Fruit fly (Drosophila melanogaster) whole organism, embryonic: ENCODE results near the gene CG17230.

ENCODE experiments used
- Abd-B ChIP-seq: fragments of 200-800 bp; sonication (Bioruptor generic); optimal IDR thresholded peaks from 2 replicates; lab custom pipeline; 2018; ENCODE audit warnings: missing biosample characterization, mild to moderate bottlenecking, missing genetic modification characterization, moderate library complexity
- Antp ChIP-seq: fragments of 200-800 bp; sonication (Bioruptor generic); optimal IDR thresholded peaks from 3 replicates; lab custom pipeline; 2016; ENCODE audit warnings: missing biosample characterization, missing genetic modification characterization
- Atf6 ChIP-seq: fragments of 200-800 bp; sonication (Bioruptor generic); IDR thresholded peaks from 2 replicates; pipeline ENCODE4 v1.3.6; 2022; ENCODE audit warnings: missing biosample characterization, missing genetic modification characterization
- CG10462 ChIP-seq: fragments of 200-800 bp; sonication (Bioruptor generic); optimal IDR thresholded peaks from 2 replicates; lab custom pipeline; 2016; ENCODE audit warnings: missing biosample characterization, missing genetic modification characterization
- CG11085 ChIP-seq: fragments of 200-800 bp; sonication (Bioruptor generic); IDR thresholded peaks from 2 replicates; pipeline ENCODE4 v1.3.6; 2022; ENCODE audit warnings: missing biosample characterization, missing genetic modification characterization
- CG12219 ChIP-seq: fragments of 200-800 bp; sonication (Bioruptor generic); optimal IDR thresholded peaks from 3 replicates; lab custom pipeline; 2018; ENCODE audit warnings: missing biosample characterization, mild to moderate bottlenecking, missing genetic modification characterization
- CG12391 ChIP-seq: fragments of 200-800 bp; sonication (Bioruptor generic); optimal IDR thresholded peaks from 3 replicates; lab custom pipeline; 2018; ENCODE audit warnings: missing biosample characterization, mild to moderate bottlenecking, missing genetic modification characterization, moderate library complexity
- CG1603 ChIP-seq: fragments of 200-800 bp; sonication (Bioruptor generic); optimal IDR thresholded peaks from 2 replicates; lab custom pipeline; 2019; ENCODE audit warnings: missing biosample characterization, mild to moderate bottlenecking, missing genetic modification characterization, moderate library complexity
- CG17829 ChIP-seq: fragments of 200-800 bp; optimal IDR thresholded peaks from 2 replicates; lab custom pipeline; 2019; ENCODE audit warnings: missing biosample characterization, mild to moderate bottlenecking, missing genetic modification characterization, moderate library complexity
- CG2678 ChIP-seq: fragments of 200-800 bp; sonication (Bioruptor generic); optimal IDR thresholded peaks from 3 replicates; lab custom pipeline; 2019; ENCODE audit warnings: missing biosample characterization, mild to moderate bottlenecking, missing genetic modification characterization, moderate library complexity
- CG32772 ChIP-seq: fragments of 200-800 bp; sonication (Bioruptor generic); IDR thresholded peaks from 2 replicates; pipeline ENCODE4 v1.3.6; 2022; ENCODE audit warnings: missing biosample characterization, missing genetic modification characterization
- CG34422 ChIP-seq: fragments of 200-800 bp; sonication (Bioruptor generic); IDR thresholded peaks from 3 replicates; pipeline ENCODE4 v1.3.6; 2022; ENCODE audit warnings: missing biosample characterization, missing genetic modification characterization
- CG43689 ChIP-seq: fragments of 200-800 bp; sonication (Bioruptor generic); IDR thresholded peaks from 2 replicates; pipeline ENCODE4 v1.3.6; 2022; ENCODE audit warnings: missing biosample characterization, missing genetic modification characterization
- CG4404 ChIP-seq: fragments of 200-800 bp; sonication (Bioruptor generic); IDR thresholded peaks from 2 replicates; pipeline ENCODE4 v1.3.6; 2022; ENCODE audit warnings: missing biosample characterization, missing genetic modification characterization
- CG4424 ChIP-seq: fragments of 200-800 bp; sonication (Bioruptor generic); optimal IDR thresholded peaks from 3 replicates; lab custom pipeline; 2016; ENCODE audit warnings: missing biosample characterization, missing genetic modification characterization
- CG4730 ChIP-seq: fragments of 200-800 bp; sonication (Bioruptor generic); IDR thresholded peaks from 2 replicates; pipeline ENCODE4 v1.3.6; 2022; ENCODE audit warnings: missing biosample characterization, missing genetic modification characterization
- CG6683 ChIP-seq: fragments of 200-800 bp; sonication (Bioruptor generic); optimal IDR thresholded peaks from 2 replicates; lab custom pipeline; 2017; ENCODE audit warnings: missing biosample characterization, mild to moderate bottlenecking, missing genetic modification characterization, missing genetic modification reagents
- CG6813 ChIP-seq: fragments of 200-800 bp; sonication (Bioruptor generic); optimal IDR thresholded peaks from 2 replicates; lab custom pipeline; 2017; ENCODE audit warnings: missing biosample characterization, missing genetic modification characterization, mild to moderate bottlenecking, moderate library complexity, missing genetic modification reagents
- CG6854 ChIP-seq: fragments of 200-800 bp; sonication (Bioruptor generic); optimal IDR thresholded peaks from 3 replicates; lab custom pipeline; 2017; ENCODE audit warnings: missing biosample characterization, mild to moderate bottlenecking, missing genetic modification characterization
- CG8290 ChIP-seq, 3 experiments: fragments of 200-800 bp; sonication (Bioruptor generic); optimal IDR thresholded peaks; 2 replicates each; lab custom pipeline; 2016 to 2019; ENCODE audit warnings: missing biosample characterization in 3 of 3, missing genetic modification characterization in 3 of 3, mild to moderate bottlenecking in 2 of 3, moderate library complexity in 1 of 3
- CG9215 ChIP-seq: fragments of 200-800 bp; sonication (Bioruptor generic); IDR thresholded peaks from 2 replicates; pipeline ENCODE4 v1.3.6; 2022; ENCODE audit warnings: missing biosample characterization, missing genetic modification characterization
- Ets65A ChIP-seq: fragments of 200-800 bp; sonication (Bioruptor generic); peaks from one replicate; lab custom pipeline; 2016; ENCODE audit warnings: missing biosample characterization, missing genetic modification characterization
- Gsc ChIP-seq: fragments of 200-800 bp; sonication (Bioruptor generic); IDR thresholded peaks from 2 replicates; pipeline ENCODE4 v1.3.6; 2022; ENCODE audit warnings: missing biosample characterization, missing genetic modification characterization
- HmgZ ChIP-seq: fragments of 200-800 bp; sonication (Bioruptor generic); optimal IDR thresholded peaks from 2 replicates; lab custom pipeline; 2018; ENCODE audit warnings: missing biosample characterization, mild to moderate bottlenecking, missing genetic modification characterization
- Hr78 ChIP-seq, 2 experiments: fragments of 200-800 bp in 1 of 2; fragments of >200 bp in 1 of 2; sonication (Bioruptor generic) in 1 of 2; optimal IDR thresholded peaks; 2 replicates each; lab custom pipeline; 2017 to 2019; ENCODE audit warnings: missing biosample characterization in 2 of 2, missing genetic modification characterization in 2 of 2, mild to moderate bottlenecking in 1 of 2, moderate library complexity in 1 of 2
- Mes4 ChIP-seq: fragments of 200-800 bp; sonication (Bioruptor generic); optimal IDR thresholded peaks from 2 replicates; lab custom pipeline; 2016; ENCODE audit warnings: missing biosample characterization, missing genetic modification characterization
- NfI ChIP-seq: fragments of 200-800 bp; sonication (Bioruptor generic); optimal IDR thresholded peaks from 3 replicates; lab custom pipeline; 2018; ENCODE audit warnings: missing biosample characterization, mild to moderate bottlenecking, missing genetic modification characterization, moderate library complexity
- Pdp1 ChIP-seq, 2 experiments: fragments of 200-800 bp; sonication (Bioruptor generic); optimal IDR thresholded peaks; 3 replicates each; lab custom pipeline; 2016; ENCODE audit warnings: missing biosample characterization in 2 of 2, missing genetic modification characterization in 2 of 2, mild to moderate bottlenecking in 1 of 2, moderate library complexity in 1 of 2
- Poxn ChIP-seq: fragments of 200-800 bp; sonication (Bioruptor generic); IDR thresholded peaks from 2 replicates; pipeline ENCODE4 v1.3.6; 2022; ENCODE audit warnings: missing biosample characterization, missing genetic modification characterization
- Sry-δ ChIP-seq: fragments of 200-800 bp; sonication (Bioruptor generic); optimal IDR thresholded peaks from 2 replicates; lab custom pipeline; 2016; ENCODE audit warnings: missing biosample characterization, missing genetic modification characterization
- Tbp ChIP-seq: fragments of >200 bp; optimal IDR thresholded peaks from 2 replicates; lab custom pipeline; 2018; ENCODE audit warnings: missing biosample characterization, missing genetic modification characterization
- ash1 ChIP-seq: fragments of 200-800 bp; sonication (Bioruptor generic); optimal IDR thresholded peaks from 2 replicates; lab custom pipeline; 2018; ENCODE audit warnings: missing biosample characterization, mild to moderate bottlenecking, missing genetic modification characterization
- bab2 ChIP-seq: fragments of 200-800 bp; sonication (Bioruptor generic); optimal IDR thresholded peaks from 2 replicates; lab custom pipeline; 2016; ENCODE audit warnings: missing biosample characterization, missing genetic modification characterization
- cad ChIP-seq: fragments of >200 bp; optimal IDR thresholded peaks from 2 replicates; lab custom pipeline; 2017; ENCODE audit warnings: missing biosample characterization, missing genetic modification characterization
- ci ChIP-seq: fragments of 200-800 bp; sonication (Bioruptor generic); IDR thresholded peaks from 3 replicates; pipeline ENCODE4 v1.3.6; 2022; ENCODE audit warnings: missing biosample characterization, missing genetic modification characterization
- fd96Cb ChIP-seq: fragments of 200-800 bp; sonication (Bioruptor generic); optimal IDR thresholded peaks from 2 replicates; lab custom pipeline; 2018; ENCODE audit warnings: missing biosample characterization, mild to moderate bottlenecking, missing genetic modification characterization, moderate library complexity
- luna ChIP-seq: fragments of 200-800 bp; sonication (Bioruptor generic); optimal IDR thresholded peaks from 2 replicates; lab custom pipeline; 2016; ENCODE audit warnings: missing biosample characterization, missing genetic modification characterization
- nerfin-2 ChIP-seq: fragments of 200-800 bp; sonication (Bioruptor generic); IDR thresholded peaks from 2 replicates; pipeline ENCODE4 v1.3.6; 2022; ENCODE audit warnings: missing biosample characterization, missing genetic modification characterization; ENCODE audit not compliant: partially characterized antibody
- repo ChIP-seq: fragments of 200-800 bp; sonication (Bioruptor generic); optimal IDR thresholded peaks from 2 replicates; lab custom pipeline; 2016; ENCODE audit warnings: missing biosample characterization, missing genetic modification characterization
- rib ChIP-seq: fragments of 200-800 bp; sonication (Bioruptor generic); IDR thresholded peaks from 2 replicates; pipeline ENCODE4 v1.3.6; 2022; ENCODE audit warnings: missing biosample characterization, missing genetic modification characterization
- sc ChIP-seq, 3 experiments: fragments of >200 bp in 2 of 3; fragments of 200-800 bp in 1 of 3; sonication (Bioruptor generic) in 1 of 3; optimal IDR thresholded peaks; 2 replicates in 2 of 3; 3 replicates in 1 of 3; lab custom pipeline; 2017; ENCODE audit warnings: mild to moderate bottlenecking in 1 of 3, missing biosample characterization in 1 of 3, missing genetic modification characterization in 1 of 3, missing genetic modification reagents in 1 of 3
- seq ChIP-seq: fragments of 200-800 bp; sonication (Bioruptor generic); IDR thresholded peaks from 2 replicates; pipeline ENCODE4 v1.3.6; 2022; ENCODE audit warnings: missing biosample characterization, missing genetic modification characterization
- shn ChIP-seq: fragments of 200-800 bp; sonication (Bioruptor generic); optimal IDR thresholded peaks from 3 replicates; lab custom pipeline; 2016; ENCODE audit warnings: missing biosample characterization, missing genetic modification characterization
- stc ChIP-seq: fragments of 200-800 bp; sonication (Bioruptor generic); IDR thresholded peaks from 2 replicates; pipeline ENCODE4 v1.3.6; 2022; ENCODE audit warnings: missing biosample characterization, missing genetic modification characterization
- sug ChIP-seq: fragments of 200-800 bp; optimal IDR thresholded peaks from 2 replicates; lab custom pipeline; 2019; ENCODE audit warnings: missing biosample characterization, mild to moderate bottlenecking, missing genetic modification characterization, moderate library complexity
- ttk ChIP-seq: fragments of 200-800 bp; sonication (Bioruptor generic); IDR thresholded peaks from 2 replicates; pipeline ENCODE4 v2.1.2; 2022; ENCODE audit warnings: missing biosample characterization, missing genetic modification characterization
- zen2 ChIP-seq: fragments of 200-800 bp; sonication (Bioruptor generic); IDR thresholded peaks from 3 replicates; pipeline ENCODE4 v1.3.6; 2022; ENCODE audit warnings: missing biosample characterization, missing genetic modification characterization; ENCODE audit not compliant: partially characterized antibody

CG17230 gene

dm6 chr3R:11458022-11458850 lies 20.7 kb downstream of the CG17230 start (continued):
- TF ChIP-seq Poxn (GFP tag; lab: Robert Waterston, UW), result 0 out of 2 replicates have a peak, but pooled peaks have one; percentile 45
- TF ChIP-seq stc (GFP tag; lab: Robert Waterston, UW), result peak; percentile 54; the same call in 1 of the 2 replicates
- TF ChIP-seq Pdp1 (GFP tag; optimal IDR thresholded peaks at IDR 0.05; lab: Kevin White, UChicago), result peak; percentile 59 to 66
- peak; percentile 79 for TF ChIP-seq CG2678 (tag; lab: Kevin White, UChicago)
- peak; percentile 72 for TF ChIP-seq Antp
- peak; percentile 66 for TF ChIP-seq CG1603 (tag; lab: Kevin White, UChicago)
- TF ChIP-seq rib (GFP tag; lab: Robert Waterston, UW), result peak; percentile 63; the same call in 1 of the 2 replicates
- TF ChIP-seq Tbp (GFP tag; lab: Kevin White, UChicago), result no peak
- peak; percentile 50 for TF ChIP-seq sug (tag; lab: Kevin White, UChicago)
- TF ChIP-seq CG8290 (GFP tag; optimal IDR thresholded peaks at IDR 0.05; lab: Kevin White, UChicago), result no peak
- peak in 1 of 2 experiments; percentile 92 for TF ChIP-seq CG8290 (tag; optimal IDR thresholded peaks at IDR 0.05; lab: Kevin White, UChicago)
- TF ChIP-seq Gsc (GFP tag; lab: Robert Waterston, UW), result 0 out of 2 replicates have a peak, but pooled peaks have one; percentile 43
- TF ChIP-seq Hr78 (GFP tag; optimal IDR thresholded peaks at IDR 0.05; lab: Kevin White, UChicago), result peak in 1 of 2 experiments; percentile 60
- peak; percentile 48 for TF ChIP-seq CG12391 (tag; lab: Kevin White, UChicago)
- TF ChIP-seq CG12219, result peak; percentile 49
- peak; percentile 75 for TF ChIP-seq NfI (GFP tag; lab: Kevin White, UChicago)
- TF ChIP-seq CG10462 (GFP tag; lab: Kevin White, UChicago), result no peak
- 0 out of 2 replicates have a peak, but pooled peaks have one; percentile 17 for TF ChIP-seq nerfin-2
- TF ChIP-seq CG17829 (tag; lab: Kevin White, UChicago), result peak; percentile 41
- peak; percentile 47 for TF ChIP-seq bab2 (GFP tag; lab: Kevin White, UChicago)
- TF ChIP-seq HmgZ (tag; lab: Kevin White, UChicago), result peak; percentile 49
- peak; percentile 25 for TF ChIP-seq Sry-δ (GFP tag; lab: Kevin White, UChicago)
- peak; percentile 57 for TF ChIP-seq CG4424 (GFP tag; lab: Kevin White, UChicago)
- peak; percentile 76 for TF ChIP-seq CG34422 (GFP tag; lab: Robert Waterston, UW)
- peak; percentile 21 for TF ChIP-seq CG6683 (GFP tag; lab: Kevin White, UChicago)
- TF ChIP-seq ttk (GFP tag; lab: Robert Waterston, UW), result peak; percentile 64; the same call in 1 of the 2 replicates
- TF ChIP-seq CG4404, result peak; percentile 46; the same call in 1 of the 2 replicates
- peak; percentile 45 for TF ChIP-seq luna
- TF ChIP-seq CG32772, result peak; percentile 81
- TF ChIP-seq CG6854, result peak; percentile 38
- TF ChIP-seq Atf6 (GFP tag; lab: Robert Waterston, UW), result peak; percentile 87
- peak; percentile 81 for TF ChIP-seq seq
- peak; percentile 71 for TF ChIP-seq CG11085 (GFP tag; lab: Robert Waterston, UW)
- peak; percentile 36 for TF ChIP-seq repo (GFP tag; lab: Kevin White, UChicago)
- TF ChIP-seq shn (GFP tag; lab: Kevin White, UChicago), result peak; percentile 51
- peak; percentile 88 for TF ChIP-seq Ets65A
- TF ChIP-seq Mes4, result peak; percentile 26
- TF ChIP-seq CG6813 (GFP tag; lab: Kevin White, UChicago), result peak; percentile 63
- TF ChIP-seq CG43689 (GFP tag; lab: Robert Waterston, UW), result 0 out of 2 replicates have a peak, but pooled peaks have one; percentile 26
- TF ChIP-seq cad, result no peak
- peak; percentile 78 for TF ChIP-seq CG9215
- TF ChIP-seq zen2, result no peak
- TF ChIP-seq sc (optimal IDR thresholded peaks at IDR 0.05; lab: Kevin White, UChicago), result no peak
- no peak for TF ChIP-seq sc (GFP tag; optimal IDR thresholded peaks at IDR 0.05; lab: Kevin White, UChicago)
- no peak for TF ChIP-seq ash1 (GFP tag; lab: Kevin White, UChicago)
- TF ChIP-seq fd96Cb (tag; lab: Kevin White, UChicago), result peak; percentile 50
- TF ChIP-seq CG4730 (GFP tag; lab: Robert Waterston, UW), result peak; percentile 78
- TF ChIP-seq Abd-B (GFP tag; lab: Kevin White, UChicago), result peak; percentile 69
- peak; percentile 76; the same call in 2 of the 3 replicates for TF ChIP-seq ci
